Fruit fly (Drosophila melanogaster): ENCODE measurements around the gene CG7607.

Gene CG7607

DNA sequence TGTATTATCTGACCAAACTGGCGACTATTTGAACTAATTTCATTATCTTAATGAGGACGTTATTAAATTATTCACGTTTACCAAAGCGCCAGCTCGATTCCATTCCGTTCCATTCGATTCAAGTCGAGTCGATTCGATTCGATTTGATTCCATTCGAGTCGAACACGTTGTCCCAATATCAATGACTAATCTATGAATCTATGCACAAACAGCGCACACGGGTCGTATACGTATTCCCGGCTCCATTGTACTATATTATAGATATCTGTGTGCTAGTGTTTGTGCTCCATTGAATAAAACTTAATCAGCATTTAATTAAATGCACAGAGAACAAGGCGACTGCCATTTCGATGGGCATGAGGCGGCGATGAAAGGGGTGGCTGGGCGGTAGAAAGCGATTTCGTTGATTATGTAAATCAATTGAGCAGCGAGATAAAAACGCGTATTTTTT, 39.8 kb downstream of the CG7607 start:
- no peak for TF ChIP-seq GATAd (GFP tag; optimal IDR thresholded peaks at IDR 0.05)
- TF ChIP-seq psq (GFP tag; optimal IDR thresholded peaks at IDR 0.05): peak; percentile 2
- peak; percentile 13 for TF ChIP-seq CrebA (GFP tag; optimal IDR thresholded peaks at IDR 0.05; ENCODE audit: borderline replicate concordance)
- peak; percentile 55 for TF ChIP-seq br (GFP tag; optimal IDR thresholded peaks at IDR 0.05)
- TF ChIP-seq h (GFP tag; optimal IDR thresholded peaks at IDR 0.05): peak; percentile 49
- no peak for TF ChIP-seq Vsx2 (GFP tag; optimal IDR thresholded peaks at IDR 0.05; ENCODE audit: partially characterized antibody)
- TF ChIP-seq foxo (GFP tag; optimal IDR thresholded peaks at IDR 0.05): peak in 1 of 2 experiments; percentile 1
- peak; percentile 18 for TF ChIP-seq rgr (GFP tag; optimal IDR thresholded peaks at IDR 0.05)
- TF ChIP-seq Rel (GFP tag; optimal IDR thresholded peaks at IDR 0.05): no peak
- TF ChIP-seq Rel (tag; optimal IDR thresholded peaks at IDR 0.05): peak; percentile 5
- peak; percentile 9 for TF ChIP-seq tai (GFP tag; optimal IDR thresholded peaks at IDR 0.05)

DNA sequence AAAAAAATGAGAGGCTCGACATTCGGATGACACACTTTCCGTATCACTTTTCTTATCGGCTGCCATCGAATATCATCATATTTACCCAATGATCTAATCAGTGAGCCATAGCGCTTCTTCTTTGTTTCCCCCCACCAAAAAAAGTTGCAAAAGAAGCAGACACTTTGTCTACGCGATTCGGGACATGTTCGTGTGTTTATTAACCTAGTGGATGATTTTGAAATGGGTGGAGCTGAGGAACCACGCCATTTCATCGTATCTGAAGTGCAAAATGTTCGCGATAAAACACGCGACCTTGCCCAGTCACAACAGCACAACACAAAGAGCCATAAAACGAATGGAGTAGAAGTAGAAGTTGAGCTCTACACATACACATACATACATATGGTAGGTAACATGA, 42.5 kb downstream of the CG7607 start:
- TF ChIP-seq br (GFP tag; optimal IDR thresholded peaks at IDR 0.05) (peak; percentile 65), foxo (GFP tag; optimal IDR thresholded peaks at IDR 0.05) (no peak), h (GFP tag; optimal IDR thresholded peaks at IDR 0.05) (peak; percentile 56), Jra (GFP tag; optimal IDR thresholded peaks at IDR 0.05) (no peak), Rel (GFP tag; optimal IDR thresholded peaks at IDR 0.05) (no peak), Rel (tag; optimal IDR thresholded peaks at IDR 0.05) (peak; percentile 39)

DNA sequence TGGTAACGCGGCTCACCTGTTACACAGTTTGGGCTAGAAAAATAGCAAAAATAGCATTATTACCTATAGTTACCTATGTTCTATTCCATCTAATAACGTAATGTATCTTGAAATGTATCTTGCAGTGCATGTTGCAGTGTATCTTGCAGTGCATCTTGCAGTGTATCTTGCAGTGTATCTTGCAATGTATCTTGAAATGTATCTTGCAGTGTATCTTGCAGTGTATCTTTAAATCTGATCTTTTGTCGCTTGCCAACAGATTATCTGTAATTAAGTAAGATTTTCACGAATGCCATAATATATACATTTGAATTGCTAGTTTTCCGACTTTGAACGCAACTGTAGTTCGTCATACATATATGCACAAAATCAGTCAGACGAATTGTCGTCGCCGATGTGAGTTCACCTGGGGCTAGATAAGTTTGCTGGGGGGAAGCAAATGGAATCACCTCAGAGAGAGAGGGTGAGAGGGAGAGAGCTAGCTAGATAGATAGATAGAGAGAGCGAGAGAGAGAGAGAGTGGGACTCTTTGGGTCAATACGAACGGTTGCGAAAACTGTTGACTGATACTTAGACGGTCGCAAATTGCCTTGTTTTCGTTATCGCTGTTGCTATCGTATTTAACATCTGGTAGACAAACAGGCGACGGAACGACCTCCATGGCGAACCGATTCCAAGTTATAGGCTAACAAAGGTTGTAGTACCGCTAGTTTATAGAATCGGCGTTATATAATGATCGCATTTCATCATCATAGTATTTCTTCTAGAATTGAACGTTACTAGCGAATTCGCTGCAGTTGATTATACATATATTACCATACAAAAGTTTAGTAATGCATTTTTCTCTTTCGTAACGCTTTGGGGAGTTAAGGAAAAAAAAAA, 43.2 kb downstream of the CG7607 start:
- TF ChIP-seq Rel (GFP tag; optimal IDR thresholded peaks at IDR 0.05): no peak
- TF ChIP-seq Rel (tag; optimal IDR thresholded peaks at IDR 0.05): no peak
- peak in 1 of 2 experiments; percentile 33 for TF ChIP-seq dl (GFP tag; optimal IDR thresholded peaks at IDR 0.05; ENCODE audit: insufficient read depth in 1 of 2, partially characterized antibody in 2 of 2)
- peak; percentile 20 for TF ChIP-seq Vsx2 (GFP tag; optimal IDR thresholded peaks at IDR 0.05; ENCODE audit: partially characterized antibody)
- peak in 1 of 2 experiments; percentile 10 for TF ChIP-seq foxo (GFP tag; optimal IDR thresholded peaks at IDR 0.05)
- TF ChIP-seq dsf (GFP tag; optimal IDR thresholded peaks at IDR 0.05; ENCODE audit: borderline replicate concordance): no peak
- TF ChIP-seq tai (GFP tag; optimal IDR thresholded peaks at IDR 0.05): peak; percentile 44
- peak; percentile 39 for TF ChIP-seq br (GFP tag; optimal IDR thresholded peaks at IDR 0.05)
- no peak for TF ChIP-seq Mio (GFP tag; optimal IDR thresholded peaks at IDR 0.05)
- peak; percentile 33 for TF ChIP-seq Dif (GFP tag; optimal IDR thresholded peaks at IDR 0.05; ENCODE audit: partially characterized antibody)
- no peak for TF ChIP-seq N (GFP tag; optimal IDR thresholded peaks at IDR 0.05)
- no peak for TF ChIP-seq ey (GFP tag; optimal IDR thresholded peaks at IDR 0.05)
- TF ChIP-seq Dfd (GFP tag; optimal IDR thresholded peaks at IDR 0.05): no peak

DNA sequence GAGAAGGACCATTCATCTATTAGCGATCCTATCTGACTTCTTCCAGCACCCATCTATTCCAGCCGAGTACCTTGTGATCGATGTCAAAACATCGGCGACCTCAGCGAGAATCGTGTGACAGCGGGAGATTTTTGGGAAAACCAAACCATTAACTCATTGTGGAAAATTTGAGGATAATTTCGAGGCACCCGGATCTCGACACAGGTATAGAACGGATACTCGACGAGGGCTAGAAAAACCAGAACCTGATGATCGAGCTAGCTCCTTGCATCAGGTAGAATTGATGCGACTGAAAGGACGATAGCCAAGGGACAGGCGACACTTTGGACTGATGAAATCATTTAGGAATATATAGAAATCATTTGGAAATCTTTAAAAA, 43.9 kb downstream of the CG7607 start:
- TF ChIP-seq OdsH (GFP tag; optimal IDR thresholded peaks at IDR 0.05) (no peak), HLH106 (tag; optimal IDR thresholded peaks at IDR 0.05) (no peak), dmrt93B (GFP tag; optimal IDR thresholded peaks at IDR 0.05) (no peak), Sp1 (GFP tag; optimal IDR thresholded peaks at IDR 0.05) (no peak), fru (GFP tag; optimal IDR thresholded peaks at IDR 0.05) (no peak), tai (GFP tag; optimal IDR thresholded peaks at IDR 0.05) (no peak), Hr83 (GFP tag; optimal IDR thresholded peaks at IDR 0.05; ENCODE audit: poor library complexity, severe bottlenecking) (no peak), rgr (GFP tag; optimal IDR thresholded peaks at IDR 0.05) (no peak), pan (optimal IDR thresholded peaks at IDR 0.05) (no peak), sv (GFP tag; optimal IDR thresholded peaks at IDR 0.05) (no peak), CG9705 (GFP tag; optimal IDR thresholded peaks at IDR 0.05) (no peak), dsf (GFP tag; optimal IDR thresholded peaks at IDR 0.05; ENCODE audit: borderline replicate concordance) (no peak), Rel (GFP tag; optimal IDR thresholded peaks at IDR 0.05) (no peak), Rel (tag; optimal IDR thresholded peaks at IDR 0.05) (no peak), CG32264 (GFP tag; optimal IDR thresholded peaks at IDR 0.05) (no peak), Hr78 (GFP tag; optimal IDR thresholded peaks at IDR 0.05) (no peak), Myc (optimal IDR thresholded peaks at IDR 0.05) (no peak), N (GFP tag; optimal IDR thresholded peaks at IDR 0.05) (no peak), woc (GFP tag; optimal IDR thresholded peaks at IDR 0.05) (no peak), ey (GFP tag; optimal IDR thresholded peaks at IDR 0.05) (no peak), foxo (GFP tag; optimal IDR thresholded peaks at IDR 0.05) (no peak)

All from whole organism, wandering third instar larva.